Fruit fly (Drosophila melanogaster): Measurements from ENCODE around the gene CG32512.

Gene CG32512

DNA sequence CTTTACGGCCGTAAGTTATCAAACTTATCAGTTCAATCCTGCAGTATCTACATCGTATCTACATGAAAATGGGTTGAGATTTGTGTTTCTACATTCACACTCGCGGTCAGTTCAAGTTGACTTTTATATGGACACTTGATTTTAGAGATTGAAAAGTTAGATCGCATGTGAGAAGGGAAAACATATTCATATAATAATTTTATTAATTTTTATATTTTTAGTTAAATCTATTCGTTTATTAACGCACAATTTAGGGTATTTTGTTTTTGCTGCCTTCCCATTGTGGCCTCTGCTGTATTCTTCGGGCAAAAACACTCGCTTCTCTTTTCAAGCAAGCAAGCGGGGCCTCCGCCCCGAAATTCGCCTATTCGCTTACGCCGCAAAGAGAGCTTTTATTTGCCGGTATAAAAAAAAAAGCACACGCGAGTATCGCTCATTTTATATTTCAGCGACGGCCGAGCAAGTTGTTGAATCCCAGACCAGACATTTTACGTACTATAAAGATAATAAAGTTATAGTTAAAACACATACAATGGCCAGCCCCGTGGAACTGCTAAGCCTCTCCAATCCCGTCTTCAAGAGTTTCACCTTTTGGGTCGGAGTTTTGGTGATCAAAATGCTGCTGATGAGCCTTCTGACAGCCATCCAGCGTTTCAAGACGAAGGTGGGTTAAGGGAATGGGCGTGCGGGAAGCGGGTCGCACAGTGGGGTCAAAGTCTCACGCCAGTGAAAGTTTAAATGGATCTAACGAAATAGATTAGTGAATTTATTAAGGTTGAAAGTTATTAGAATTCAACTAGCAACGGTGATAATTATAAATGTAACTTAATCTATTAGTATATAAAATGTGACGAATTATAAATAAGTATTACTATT is 24.5 kb downstream of the CG32512 start:
- TF ChIP-seq sage (GFP tag; optimal IDR thresholded peaks at IDR 0.05) (peak; percentile 57), fru (GFP tag; optimal IDR thresholded peaks at IDR 0.05) (peak; percentile 72), woc (GFP tag; optimal IDR thresholded peaks at IDR 0.05) (peak; percentile 57), h (GFP tag; optimal IDR thresholded peaks at IDR 0.05) (peak; percentile 82), OdsH (GFP tag; optimal IDR thresholded peaks at IDR 0.05) (peak; percentile 78), Hr83 (GFP tag; optimal IDR thresholded peaks at IDR 0.05; ENCODE audit: poor library complexity, severe bottlenecking) (no peak), foxo (GFP tag; optimal IDR thresholded peaks at IDR 0.05) (peak in 1 of 2 experiments; percentile 81), rgr (GFP tag; optimal IDR thresholded peaks at IDR 0.05) (peak; percentile 84), dmrt93B (GFP tag; optimal IDR thresholded peaks at IDR 0.05) (peak; percentile 72), tai (GFP tag; optimal IDR thresholded peaks at IDR 0.05) (no peak), dl (GFP tag; optimal IDR thresholded peaks at IDR 0.05; ENCODE audit: insufficient read depth in 1 of 2, partially characterized antibody in 2 of 2) (no peak), Dif (GFP tag; optimal IDR thresholded peaks at IDR 0.05; ENCODE audit: partially characterized antibody) (no peak), N (GFP tag; optimal IDR thresholded peaks at IDR 0.05) (no peak), brk (GFP tag; optimal IDR thresholded peaks at IDR 0.05) (peak; percentile 71), pan (optimal IDR thresholded peaks at IDR 0.05) (no peak), Vsx2 (GFP tag; optimal IDR thresholded peaks at IDR 0.05; ENCODE audit: partially characterized antibody) (no peak), br (GFP tag; optimal IDR thresholded peaks at IDR 0.05) (peak; percentile 50), sv (GFP tag; optimal IDR thresholded peaks at IDR 0.05) (peak; percentile 52), lola (GFP tag; optimal IDR thresholded peaks at IDR 0.05) (no peak), GATAd (GFP tag; optimal IDR thresholded peaks at IDR 0.05) (no peak), Rel (GFP tag; optimal IDR thresholded peaks at IDR 0.05) (no peak), Rel (tag; optimal IDR thresholded peaks at IDR 0.05) (peak; percentile 76), HLH106 (tag; optimal IDR thresholded peaks at IDR 0.05) (peak; percentile 92), ey (GFP tag; optimal IDR thresholded peaks at IDR 0.05) (peak; percentile 40), Mio (GFP tag; optimal IDR thresholded peaks at IDR 0.05) (no peak), CG9705 (GFP tag; optimal IDR thresholded peaks at IDR 0.05) (peak; percentile 79), Abd-B (GFP tag; optimal IDR thresholded peaks at IDR 0.05) (no peak), CG32264 (GFP tag; optimal IDR thresholded peaks at IDR 0.05) (no peak), Sp1 (GFP tag; optimal IDR thresholded peaks at IDR 0.05) (peak; percentile 86), Hnf4 (GFP tag; optimal IDR thresholded peaks at IDR 0.05) (peak; percentile 69), Dfd (GFP tag; optimal IDR thresholded peaks at IDR 0.05) (no peak), psq (GFP tag; optimal IDR thresholded peaks at IDR 0.05) (peak; percentile 75)

DNA sequence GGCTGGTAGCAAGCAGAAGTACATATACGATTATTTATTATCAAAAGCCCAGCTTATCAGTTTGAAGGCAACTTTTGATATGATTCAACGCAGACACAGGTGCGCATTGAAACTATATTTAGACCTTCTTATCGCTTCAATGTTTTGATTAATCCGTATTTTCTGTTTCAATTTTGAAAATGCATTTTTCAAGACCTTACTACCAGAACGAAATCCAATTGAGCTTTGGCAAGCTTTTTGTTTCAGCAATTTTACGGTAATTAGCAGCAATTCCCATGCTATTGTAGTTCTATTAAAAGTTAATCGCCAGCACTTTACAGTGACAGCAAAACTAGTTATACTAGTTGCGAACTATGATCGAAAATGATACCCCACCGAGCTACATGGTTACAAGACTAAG is 25.5 kb downstream of the CG32512 start, which contains the start of gene Mgstl:
TSS of gene Mgstl (plus strand) at position 301 of the 400 bp plus-strand sequence.
- no peak for TF ChIP-seq h (GFP tag; optimal IDR thresholded peaks at IDR 0.05)
- no peak for TF ChIP-seq ey (GFP tag; optimal IDR thresholded peaks at IDR 0.05)
- no peak for TF ChIP-seq dsf (GFP tag; optimal IDR thresholded peaks at IDR 0.05; ENCODE audit: borderline replicate concordance)
- no peak for TF ChIP-seq CG32264 (GFP tag; optimal IDR thresholded peaks at IDR 0.05)
- TF ChIP-seq Jra (GFP tag; optimal IDR thresholded peaks at IDR 0.05) = no peak
- no peak for TF ChIP-seq Dfd (GFP tag; optimal IDR thresholded peaks at IDR 0.05)
- no peak for TF ChIP-seq fru (GFP tag; optimal IDR thresholded peaks at IDR 0.05)
- TF ChIP-seq psq (GFP tag; optimal IDR thresholded peaks at IDR 0.05) = no peak
- TF ChIP-seq brk (GFP tag; optimal IDR thresholded peaks at IDR 0.05) = no peak
- TF ChIP-seq lola (GFP tag; optimal IDR thresholded peaks at IDR 0.05) = no peak
- no peak for TF ChIP-seq N (GFP tag; optimal IDR thresholded peaks at IDR 0.05)

DNA sequence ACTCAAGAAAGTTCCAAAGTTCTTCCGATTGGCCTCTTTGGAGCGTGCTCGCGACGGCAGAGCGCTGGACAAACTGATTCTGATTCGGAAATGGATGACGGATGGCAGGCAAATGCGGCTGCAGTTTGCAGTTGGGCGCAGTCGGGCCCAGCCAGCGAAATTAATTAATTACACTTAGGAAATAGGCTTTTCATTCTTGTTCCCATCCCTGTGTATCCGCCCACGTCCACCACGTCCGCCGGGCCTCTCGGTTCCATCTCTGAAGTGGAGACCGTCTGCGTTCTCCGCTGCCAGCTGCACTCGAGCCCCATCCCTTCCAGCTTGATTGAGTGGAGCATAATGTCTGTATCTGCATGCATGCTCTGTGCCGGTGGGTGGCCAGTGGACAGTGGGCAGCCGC is 26.8 kb downstream of the CG32512 start, which contains the start of gene CG15449:
TSS of gene CG15449 (minus strand) at position 101 of the 400 bp plus-strand sequence.
- TF ChIP-seq fru (GFP tag; optimal IDR thresholded peaks at IDR 0.05) = no peak
- no peak for TF ChIP-seq Hr83 (GFP tag; optimal IDR thresholded peaks at IDR 0.05; ENCODE audit: poor library complexity, severe bottlenecking)
- TF ChIP-seq Sp1 (GFP tag; optimal IDR thresholded peaks at IDR 0.05) = no peak
- no peak for TF ChIP-seq Jra (GFP tag; optimal IDR thresholded peaks at IDR 0.05)
- no peak for TF ChIP-seq Myc (optimal IDR thresholded peaks at IDR 0.05)
- no peak for TF ChIP-seq Mio (GFP tag; optimal IDR thresholded peaks at IDR 0.05)
- TF ChIP-seq sage (GFP tag; optimal IDR thresholded peaks at IDR 0.05) = no peak
- TF ChIP-seq sv (GFP tag; optimal IDR thresholded peaks at IDR 0.05) = no peak
- TF ChIP-seq CG9705 (GFP tag; optimal IDR thresholded peaks at IDR 0.05) = no peak
- no peak for TF ChIP-seq Dif (GFP tag; optimal IDR thresholded peaks at IDR 0.05; ENCODE audit: partially characterized antibody)
- no peak for TF ChIP-seq tai (GFP tag; optimal IDR thresholded peaks at IDR 0.05)
- no peak for TF ChIP-seq Rel (GFP tag; optimal IDR thresholded peaks at IDR 0.05)
- TF ChIP-seq Rel (tag; optimal IDR thresholded peaks at IDR 0.05) = no peak
- TF ChIP-seq h (GFP tag; optimal IDR thresholded peaks at IDR 0.05) = no peak
- no peak for TF ChIP-seq brk (GFP tag; optimal IDR thresholded peaks at IDR 0.05)
